Worm (Caenorhabditis elegans): Measurements from ENCODE around the gene mks-5.

Gene mks-5

ce11 chrII:10753694-10754093 lies 33.7 kb downstream of the mks-5 start:
- TF ChIP-seq snpc-1.3 (tag; optimal IDR thresholded peaks at IDR 0.05; ENCODE audit: insufficient read depth): no peak
- TF ChIP-seq K12H6.12 (tag; optimal IDR thresholded peaks at IDR 0.05): no peak
- TF ChIP-seq snpc-3.4 (tag; optimal IDR thresholded peaks at IDR 0.05): no peak
- no peak for TF ChIP-seq madf-6 (GFP tag; IDR thresholded peaks at IDR 0.05)
- no peak for TF ChIP-seq madf-8 (GFP tag; conservative IDR thresholded peaks at IDR 0.05)
- no peak for TF ChIP-seq madf-3 (GFP tag; IDR thresholded peaks at IDR 0.05)
- TF ChIP-seq tlf-1 (GFP tag; optimal IDR thresholded peaks at IDR 0.05): no peak
- TF ChIP-seq madf-10 (tag; optimal IDR thresholded peaks at IDR 0.05): no peak
- no peak for TF ChIP-seq lsy-27 (tag; optimal IDR thresholded peaks at IDR 0.05; ENCODE audit: borderline replicate concordance, insufficient read depth)
- no peak for TF ChIP-seq cebp-1 (GFP tag; IDR thresholded peaks at IDR 0.05)
- TF ChIP-seq cebp-1 (tag; optimal IDR thresholded peaks at IDR 0.05): no peak
- no peak for TF ChIP-seq lsl-1 (GFP tag; optimal IDR thresholded peaks at IDR 0.05)
- no peak for TF ChIP-seq mcd-1 (GFP tag; IDR thresholded peaks at IDR 0.05)
- no peak for TF ChIP-seq let-607 (tag; optimal IDR thresholded peaks at IDR 0.05)
- TF ChIP-seq ztf-28 (GFP tag; IDR thresholded peaks at IDR 0.05): no peak
- no peak for TF ChIP-seq ama-1 (optimal IDR thresholded peaks at IDR 0.05)
- no peak for TF ChIP-seq ama-1 (GFP tag; optimal IDR thresholded peaks at IDR 0.05)
- TF ChIP-seq attf-5 (GFP tag; optimal IDR thresholded peaks at IDR 0.05): no peak
- no peak for TF ChIP-seq ztf-26 (tag; optimal IDR thresholded peaks at IDR 0.05)
- no peak for TF ChIP-seq nfya-2 (GFP tag; IDR thresholded peaks at IDR 0.05)
- no peak for TF ChIP-seq attf-3 (GFP tag; conservative IDR thresholded peaks at IDR 0.05)
- TF ChIP-seq nhr-90 (tag; optimal IDR thresholded peaks at IDR 0.05): no peak

DNA sequence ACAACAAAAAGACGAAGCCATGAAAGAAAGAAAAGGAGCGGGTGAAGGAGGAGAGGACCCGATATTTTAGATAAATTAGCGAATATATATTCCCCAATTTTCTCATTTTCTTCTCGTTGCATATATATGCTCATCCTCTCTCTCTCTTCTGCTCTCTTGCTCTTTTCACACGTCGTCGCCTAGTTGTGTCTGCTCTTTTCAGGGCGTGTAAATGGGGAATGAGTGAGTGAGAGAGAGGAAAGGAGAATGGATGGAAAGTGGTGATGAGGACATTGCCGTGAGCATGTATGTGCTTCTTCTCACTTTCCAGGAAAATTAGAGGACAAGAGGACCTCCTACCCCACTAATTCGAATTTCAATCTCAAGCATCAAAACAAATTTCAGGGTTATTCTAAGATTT lies 35.4 kb downstream of the mks-5 start:
- no peak for TF ChIP-seq ceh-27 (GFP tag; optimal IDR thresholded peaks at IDR 0.05)
- TF ChIP-seq ztf-26 (tag; optimal IDR thresholded peaks at IDR 0.05): no peak
- TF ChIP-seq ceh-91 (GFP tag; IDR thresholded peaks at IDR 0.05): no peak
- TF ChIP-seq pbrm-1 (GFP tag; IDR thresholded peaks at IDR 0.05): no peak
- no peak for TF ChIP-seq ceh-58 (GFP tag; IDR thresholded peaks at IDR 0.05)
- TF ChIP-seq rcor-1 (GFP tag; IDR thresholded peaks at IDR 0.05): no peak
- no peak for TF ChIP-seq atf-7 (tag; optimal IDR thresholded peaks at IDR 0.05)

- TF ChIP-seq rpc-1 (optimal IDR thresholded peaks at IDR 0.05) (no peak), rpc-1 (tag; optimal IDR thresholded peaks at IDR 0.05) (no peak), cebp-2 (GFP tag; IDR thresholded peaks at IDR 0.05) (0 out of 2 replicates have a peak, but pooled peaks have one; percentile 29)
Measured at ce11 chrII:10758951-10759350, 38.9 kb downstream of the mks-5 start.

ce11 chrII:10759425-10759824 lies 39.4 kb downstream of the mks-5 start:
- TF ChIP-seq him-1 (tag; optimal IDR thresholded peaks at IDR 0.05): no peak
- no peak for TF ChIP-seq snpc-1.1 (tag; optimal IDR thresholded peaks at IDR 0.05; ENCODE audit: insufficient read depth)
- TF ChIP-seq F55B11.4 (tag; optimal IDR thresholded peaks at IDR 0.05; ENCODE audit: borderline replicate concordance, insufficient read depth): no peak
- no peak for TF ChIP-seq sea-2 (GFP tag; IDR thresholded peaks at IDR 0.05)
- TF ChIP-seq T26A5.8 (tag; optimal IDR thresholded peaks at IDR 0.05): no peak
- TF ChIP-seq bed-1 (GFP tag; IDR thresholded peaks at IDR 0.05): no peak
- no peak for TF ChIP-seq ceh-40 (GFP tag; IDR thresholded peaks at IDR 0.05)
- no peak for TF ChIP-seq ztf-25 (GFP tag; IDR thresholded peaks at IDR 0.05)
- TF ChIP-seq ceh-91 (GFP tag; IDR thresholded peaks at IDR 0.05): no peak
- no peak for TF ChIP-seq Y56A3A.18 (GFP tag; IDR thresholded peaks at IDR 0.05)
- TF ChIP-seq F22D6.2 (tag; optimal IDR thresholded peaks at IDR 0.05): no peak

All from whole organism, young adult.